Fruit fly (Drosophila melanogaster): ENCODE measurements around the gene Prosbeta4.

Prosbeta4 gene

dm6 chr2L:16706882-16707775 is 24.8 kb downstream of the Prosbeta4 start (continued):
- no peak for TF ChIP-seq CG14860 (GFP tag; IDR thresholded peaks at IDR 0.05; ENCODE audit: partially characterized antibody)
- TF ChIP-seq CG8388 (GFP tag; optimal IDR thresholded peaks at IDR 0.05): peak; percentile 22
- no peak for TF ChIP-seq rib (GFP tag; IDR thresholded peaks at IDR 0.05)
- TF ChIP-seq CG17568 (GFP tag; optimal IDR thresholded peaks at IDR 0.05): no peak
- no peak for TF ChIP-seq CG10321 (GFP tag; IDR thresholded peaks at IDR 0.05)
- TF ChIP-seq Oli (tag; optimal IDR thresholded peaks at IDR 0.05): peak; percentile 30
- 0 out of 2 replicates have a peak, but pooled peaks have one; percentile 27 for TF ChIP-seq ranshi (GFP tag; IDR thresholded peaks at IDR 0.05)
- TF ChIP-seq CG8478 (optimal IDR thresholded peaks at IDR 0.05): no peak
- peak; percentile 17 for TF ChIP-seq Hr3 (GFP tag; optimal IDR thresholded peaks at IDR 0.05)
- no peak for TF ChIP-seq Mad (GFP tag; optimal IDR thresholded peaks at IDR 0.05)
- TF ChIP-seq HmgZ (tag; optimal IDR thresholded peaks at IDR 0.05): no peak
- no peak for TF ChIP-seq ind (GFP tag; optimal IDR thresholded peaks at IDR 0.05)
- no peak for TF ChIP-seq lbe (GFP tag; optimal IDR thresholded peaks at IDR 0.05)
- no peak for TF ChIP-seq CG6175 (GFP tag; IDR thresholded peaks at IDR 0.05)
- peak; percentile 37 for TF ChIP-seq CG13624 (GFP tag; optimal IDR thresholded peaks at IDR 0.05)
- TF ChIP-seq tup (GFP tag; optimal IDR thresholded peaks at IDR 0.05): no peak
- no peak for TF ChIP-seq wek (GFP tag; optimal IDR thresholded peaks at IDR 0.05)
- TF ChIP-seq CG34224 (GFP tag; IDR thresholded peaks at IDR 0.05; ENCODE audit: partially characterized antibody): no peak
- TF ChIP-seq Aef1 (GFP tag; IDR thresholded peaks at IDR 0.05): peak; percentile 35; the same call in 2 of the 3 replicates
- TF ChIP-seq CG14014 (GFP tag; IDR thresholded peaks at IDR 0.05): 0 out of 2 replicates have a peak, but pooled peaks have one; percentile 9
- no peak for TF ChIP-seq pho (GFP tag; optimal IDR thresholded peaks at IDR 0.05)
- peak; percentile 52 for TF ChIP-seq CG11504 (tag; optimal IDR thresholded peaks at IDR 0.05)
- TF ChIP-seq Ptx1 (GFP tag; IDR thresholded peaks at IDR 0.05): peak; percentile 50
- TF ChIP-seq slbo (GFP tag; IDR thresholded peaks at IDR 0.05): peak; percentile 17; the same call in 1 of the 2 replicates
- TF ChIP-seq ERR (GFP tag; optimal IDR thresholded peaks at IDR 0.05): no peak
- TF ChIP-seq CG10979 (tag; optimal IDR thresholded peaks at IDR 0.05): no peak
- TF ChIP-seq zfh1 (GFP tag; IDR thresholded peaks at IDR 0.05): 0 out of 3 replicates have a peak, but pooled peaks have one; percentile 36
- no peak for TF ChIP-seq NfI (GFP tag; optimal IDR thresholded peaks at IDR 0.05)
- no peak for TF ChIP-seq CG12155 (GFP tag; optimal IDR thresholded peaks at IDR 0.05)
- no peak for TF ChIP-seq Adf1 (GFP tag; IDR thresholded peaks at IDR 0.05)
- TF ChIP-seq aop (GFP tag; IDR thresholded peaks at IDR 0.05): no peak
- TF ChIP-seq Sry-δ (GFP tag; optimal IDR thresholded peaks at IDR 0.05): no peak
- TF ChIP-seq Jarid2 (GFP tag; optimal IDR thresholded peaks at IDR 0.05): no peak
- TF ChIP-seq bab2 (GFP tag; optimal IDR thresholded peaks at IDR 0.05): peak; percentile 16
- TF ChIP-seq fd64A (GFP tag; optimal IDR thresholded peaks at IDR 0.05): no peak
- TF ChIP-seq CG4360 (GFP tag; IDR thresholded peaks at IDR 0.05): no peak
- no peak; the same call in 2 of the 3 replicates for TF ChIP-seq CG11456 (GFP tag; IDR thresholded peaks at IDR 0.05)
- peak; percentile 77 for TF ChIP-seq sr (GFP tag; IDR thresholded peaks at IDR 0.05)
- peak in 1 of 2 experiments; percentile 91 for TF ChIP-seq Pdp1 (GFP tag; optimal IDR thresholded peaks at IDR 0.05)
- peak; percentile 59; the same call in 1 of the 2 replicates for TF ChIP-seq Rfx (GFP tag; IDR thresholded peaks at IDR 0.05)
- no peak for TF ChIP-seq CG7745 (tag; optimal IDR thresholded peaks at IDR 0.05)
- TF ChIP-seq CG17912 (GFP tag; optimal IDR thresholded peaks at IDR 0.05): no peak
- peak; percentile 17 for TF ChIP-seq az2 (GFP tag; optimal IDR thresholded peaks at IDR 0.05)
- TF ChIP-seq Ets97D (GFP tag; optimal IDR thresholded peaks at IDR 0.05): no peak
- no peak for TF ChIP-seq Vsx1 (GFP tag; optimal IDR thresholded peaks at IDR 0.05)
- no peak for TF ChIP-seq YL-1 (GFP tag; optimal IDR thresholded peaks at IDR 0.05)
- TF ChIP-seq Dip3 (GFP tag; optimal IDR thresholded peaks at IDR 0.05): no peak
- TF ChIP-seq vvl (GFP tag; IDR thresholded peaks at IDR 0.05): peak; percentile 56
- no peak for TF ChIP-seq jing (GFP tag; optimal IDR thresholded peaks at IDR 0.05)
- TF ChIP-seq Nf-YA (GFP tag; IDR thresholded peaks at IDR 0.05): no peak

Data from whole organism, embryonic.